Worm (Caenorhabditis elegans) whole organism, young adult: ENCODE data around the gene fbxa-11.

ENCODE experiments used
- F10E7.11 ChIP-seq: sonication (generic microtip); optimal IDR thresholded peaks from 2 replicates; lab custom pipeline; 2017; ENCODE audit warnings: mild to moderate bottlenecking, missing genetic modification characterization, moderate library complexity, missing compliant biosample characterization
- F23B12.7 ChIP-seq: sonication (generic microtip); optimal IDR thresholded peaks from 2 replicates; lab custom pipeline; 2017; ENCODE audit warnings: missing genetic modification characterization, mild to moderate bottlenecking, missing compliant biosample characterization, antibody characterized with exemption, moderate library complexity; ENCODE audit not compliant: insufficient read depth
- F49E8.2 ChIP-seq: sonication (generic microtip); optimal IDR thresholded peaks from 3 replicates; lab custom pipeline; 2017; ENCODE audit warnings: missing genetic modification characterization, mild to moderate bottlenecking, missing compliant biosample characterization, antibody characterized with exemption, moderate library complexity; ENCODE audit not compliant: insufficient read depth
- F55B11.4 ChIP-seq: sonication (generic microtip); optimal IDR thresholded peaks from 2 replicates; lab custom pipeline; 2016; ENCODE audit warnings: missing compliant biosample characterization, missing genetic modification characterization, borderline replicate concordance; ENCODE audit not compliant: insufficient read depth
- T26A5.8 ChIP-seq: sonication (generic microtip); optimal IDR thresholded peaks from 2 replicates; lab custom pipeline; 2016; ENCODE audit warnings: missing genetic modification characterization, missing compliant biosample characterization
- ZK185.1 ChIP-seq: sonication (generic microtip); optimal IDR thresholded peaks from 2 replicates; lab custom pipeline; 2016; ENCODE audit warnings: mild to moderate bottlenecking, missing genetic modification characterization, missing compliant biosample characterization; ENCODE audit not compliant: poor library complexity, severe bottlenecking
- akir-1 ChIP-seq: fragments of 200-800 bp; sonication (Bioruptor generic); optimal IDR thresholded peaks from 2 replicates; lab custom pipeline; 2018; ENCODE audit warnings: mild to moderate bottlenecking, missing genetic modification characterization, moderate library complexity, missing compliant biosample characterization
- attf-3 ChIP-seq: fragments of 200-800 bp; sonication (Bioruptor generic); conservative IDR thresholded peaks from 2 replicates; pipeline ENCODE4 v1.3.6; 2022; ENCODE audit warnings: missing genetic modification reagents, missing genetic modification characterization, missing compliant biosample characterization
- attf-6 ChIP-seq: fragments of 200-800 bp; sonication (Bioruptor generic); IDR thresholded peaks from 2 replicates; pipeline ENCODE4 v1.3.6; 2022; ENCODE audit warnings: missing genetic modification reagents, missing genetic modification characterization, missing compliant biosample characterization
- ccch-3 ChIP-seq: fragments of 200-800 bp; sonication (Bioruptor generic); optimal IDR thresholded peaks from 2 replicates; lab custom pipeline; 2018; ENCODE audit warnings: mild to moderate bottlenecking, missing genetic modification characterization, missing compliant biosample characterization
- ceh-100 ChIP-seq: fragments of 200-800 bp; sonication (Bioruptor generic); IDR thresholded peaks from 2 replicates; pipeline ENCODE4 v1.3.6; 2022; ENCODE audit warnings: missing genetic modification reagents, missing genetic modification characterization, missing compliant biosample characterization
- dox-1 ChIP-seq: fragments of 200-800 bp; sonication (Bioruptor generic); IDR thresholded peaks from 2 replicates; pipeline ENCODE4 v1.3.6; 2022; ENCODE audit warnings: missing genetic modification reagents, missing genetic modification characterization, missing compliant biosample characterization
- dpff-1 ChIP-seq: sonication (generic microtip); optimal IDR thresholded peaks from 2 replicates; lab custom pipeline; 2017; ENCODE audit warnings: mild to moderate bottlenecking, missing genetic modification characterization, missing compliant biosample characterization
- efl-1 ChIP-seq: fragments of 150-350 bp; optimal IDR thresholded peaks from 2 replicates; lab custom pipeline; 2014; ENCODE audit warnings: missing biosample characterization, missing genetic modification reagents, missing genetic modification characterization
- egl-44 ChIP-seq: fragments of 200-800 bp; sonication (Bioruptor generic); IDR thresholded peaks from 2 replicates; pipeline ENCODE4 v1.3.6; 2022; ENCODE audit warnings: missing genetic modification reagents, missing genetic modification characterization, missing compliant biosample characterization
- fkh-3 ChIP-seq: sonication (generic microtip); optimal IDR thresholded peaks from 2 replicates; lab custom pipeline; 2016; ENCODE audit warnings: mild to moderate bottlenecking, missing genetic modification characterization, missing compliant biosample characterization
- hmg-1.2 ChIP-seq: fragments of 200-800 bp; sonication (Bioruptor generic); IDR thresholded peaks from 2 replicates; pipeline ENCODE4 v1.3.6; 2022; ENCODE audit warnings: missing genetic modification reagents, missing genetic modification characterization, missing compliant biosample characterization
- hmg-20 ChIP-seq: fragments of 200-800 bp; sonication (Bioruptor generic); IDR thresholded peaks from 2 replicates; pipeline ENCODE4 v1.3.6; 2022; ENCODE audit warnings: missing genetic modification reagents, missing genetic modification characterization, missing compliant biosample characterization
- hrde-1 ChIP-seq: sonication (generic microtip); optimal IDR thresholded peaks from 2 replicates; lab custom pipeline; 2016; ENCODE audit warnings: missing genetic modification characterization, mild to moderate bottlenecking, missing compliant biosample characterization, moderate library complexity, missing genotype, missing genetic modification reagents, borderline replicate concordance
- let-526 ChIP-seq: fragments of 200-800 bp; sonication (Bioruptor generic); IDR thresholded peaks from 2 replicates; pipeline ENCODE4 v1.3.6; 2022; ENCODE audit warnings: missing genetic modification reagents, missing genetic modification characterization, missing compliant biosample characterization
- lin-54 ChIP-seq: fragments of 200-800 bp; sonication (Bioruptor generic); optimal IDR thresholded peaks from 2 replicates; lab custom pipeline; 2018; ENCODE audit warnings: mild to moderate bottlenecking, missing genetic modification characterization, missing compliant biosample characterization
- lir-1 ChIP-seq: fragments of 200-800 bp; sonication (Bioruptor generic); conservative IDR thresholded peaks from 2 replicates; pipeline ENCODE4 v1.3.6; 2022; ENCODE audit warnings: missing genetic modification reagents, missing genetic modification characterization, missing compliant biosample characterization
- madf-8 ChIP-seq: fragments of 200-800 bp; sonication (Bioruptor generic); conservative IDR thresholded peaks from 2 replicates; pipeline ENCODE4 v1.3.6; 2022; ENCODE audit warnings: missing genetic modification reagents, missing genetic modification characterization, missing compliant biosample characterization
- mel-28 ChIP-seq: sonication (generic microtip); optimal IDR thresholded peaks from 2 replicates; lab custom pipeline; 2016; ENCODE audit warnings: borderline replicate concordance, mild to moderate bottlenecking, missing genetic modification characterization, missing compliant biosample characterization
- nhr-179 ChIP-seq: sonication (generic microtip); optimal IDR thresholded peaks from 2 replicates; lab custom pipeline; 2016; ENCODE audit warnings: mild to moderate bottlenecking, missing genetic modification characterization, missing compliant biosample characterization
- nhr-80 ChIP-seq: sonication (generic microtip); optimal IDR thresholded peaks from 2 replicates; lab custom pipeline; 2016; ENCODE audit warnings: missing genetic modification characterization, missing compliant biosample characterization
- pbrm-1 ChIP-seq: fragments of 200-800 bp; sonication (Bioruptor generic); IDR thresholded peaks from 2 replicates; pipeline ENCODE4 v1.3.6; 2022; ENCODE audit warnings: missing genetic modification reagents, missing genetic modification characterization, missing compliant biosample characterization
- sea-2 ChIP-seq: fragments of 200-800 bp; sonication (Bioruptor generic); IDR thresholded peaks from 2 replicates; pipeline ENCODE4 v1.3.6; 2022; ENCODE audit warnings: missing genetic modification characterization, missing compliant biosample characterization
- snpc-1.1 ChIP-seq: sonication (generic microtip); optimal IDR thresholded peaks from 2 replicates; lab custom pipeline; 2017; ENCODE audit warnings: missing genetic modification characterization, mild to moderate bottlenecking, missing compliant biosample characterization, antibody characterized with exemption, moderate library complexity, missing genotype, missing genetic modification reagents; ENCODE audit not compliant: insufficient read depth
- snpc-1.3 ChIP-seq: sonication (generic microtip); optimal IDR thresholded peaks from 2 replicates; lab custom pipeline; 2017; ENCODE audit warnings: missing genetic modification characterization, mild to moderate bottlenecking, missing compliant biosample characterization, antibody characterized with exemption, moderate library complexity, missing genotype, missing genetic modification reagents; ENCODE audit not compliant: insufficient read depth
- snpc-4 ChIP-seq, 5 experiments: fragments of 150-350 bp in 1 of 5; sonication (generic microtip) in 4 of 5; optimal IDR thresholded peaks; 2 replicates each; lab custom pipeline; 2014 to 2018; ENCODE audit warnings: missing genetic modification characterization in 5 of 5, missing biosample characterization in 3 of 5, antibody characterized with exemption in 2 of 5, mild to moderate bottlenecking in 2 of 5, missing compliant biosample characterization in 2 of 5, missing genotype in 2 of 5, moderate library complexity in 2 of 5, missing genetic modification reagents in 1 of 5
- somi-1 ChIP-seq: fragments of 200-800 bp; sonication (Bioruptor generic); optimal IDR thresholded peaks from 2 replicates; lab custom pipeline; 2018; ENCODE audit warnings: mild to moderate bottlenecking, missing genetic modification characterization, missing compliant biosample characterization
- unc-130 ChIP-seq: sonication (generic microtip); optimal IDR thresholded peaks from 2 replicates; lab custom pipeline; 2016; ENCODE audit warnings: missing genetic modification reagents, missing genetic modification characterization, missing compliant biosample characterization
- xnd-1 ChIP-seq: sonication (generic microtip); optimal IDR thresholded peaks from 2 replicates; lab custom pipeline; 2016; ENCODE audit warnings: missing genotype, missing genetic modification reagents, missing genetic modification characterization, missing compliant biosample characterization
- ztf-22 ChIP-seq: fragments of 200-800 bp; sonication (Bioruptor generic); optimal IDR thresholded peaks from 2 replicates; lab custom pipeline; 2018; ENCODE audit warnings: mild to moderate bottlenecking, missing genetic modification characterization, moderate library complexity, missing compliant biosample characterization
- ztf-28 ChIP-seq: fragments of 200-800 bp; sonication (Bioruptor generic); IDR thresholded peaks from 2 replicates; pipeline ENCODE4 v1.3.6; 2022; ENCODE audit warnings: missing genetic modification reagents, missing genetic modification characterization, missing compliant biosample characterization

fbxa-11 gene

DNA sequence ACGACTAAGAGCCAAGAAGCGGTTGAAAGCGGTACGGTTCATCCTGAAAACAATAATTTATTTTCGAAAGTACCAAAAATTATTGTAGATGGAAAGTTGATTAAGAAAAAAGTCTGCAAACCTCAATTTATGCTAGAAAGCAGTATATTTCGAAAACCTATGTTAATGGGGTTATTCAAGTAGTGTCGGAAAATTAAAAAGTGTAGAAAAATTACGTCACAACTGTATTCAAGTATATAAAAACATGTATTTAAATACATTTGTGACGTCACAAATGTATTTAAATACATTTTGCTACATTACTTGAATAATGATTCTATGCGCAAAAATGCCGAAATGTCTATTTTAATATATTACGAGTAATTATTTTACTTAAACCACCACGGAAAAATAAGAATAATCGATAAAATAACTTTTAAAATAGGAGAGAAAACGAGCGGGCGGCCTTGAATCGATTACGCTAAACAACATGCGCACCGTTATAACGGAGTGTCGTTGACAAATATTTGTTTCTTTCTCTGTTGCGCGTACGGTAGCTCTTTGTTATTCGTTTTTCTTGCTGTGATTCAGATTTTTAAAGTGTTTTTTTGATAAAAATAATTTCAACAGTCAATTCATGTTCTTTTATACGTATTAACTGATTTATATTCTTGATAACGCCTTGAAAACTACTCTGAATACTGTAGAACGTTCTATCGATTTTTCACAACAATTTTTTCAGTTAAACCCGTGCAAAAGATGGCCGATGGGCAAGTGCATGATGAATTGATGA lies 39.9 kb upstream of the fbxa-11 start, which contains the start of the genes F23H11.5 and bra-2:
TSS of gene F23H11.5 (minus strand) at position 51 of the 772 bp plus-strand sequence.
TSS of gene bra-2 (plus strand) at position 722 of the 772 bp plus-strand sequence.
- no peak for TF ChIP-seq xnd-1 (tag; lab: Kevin White, UChicago)
- TF ChIP-seq attf-3 = peak; percentile 92
- TF ChIP-seq ccch-3 (GFP tag; lab: Kevin White, UChicago) = no peak
- TF ChIP-seq F23B12.7 (tag; lab: Kevin White, UChicago) = peak; percentile 4

DNA sequence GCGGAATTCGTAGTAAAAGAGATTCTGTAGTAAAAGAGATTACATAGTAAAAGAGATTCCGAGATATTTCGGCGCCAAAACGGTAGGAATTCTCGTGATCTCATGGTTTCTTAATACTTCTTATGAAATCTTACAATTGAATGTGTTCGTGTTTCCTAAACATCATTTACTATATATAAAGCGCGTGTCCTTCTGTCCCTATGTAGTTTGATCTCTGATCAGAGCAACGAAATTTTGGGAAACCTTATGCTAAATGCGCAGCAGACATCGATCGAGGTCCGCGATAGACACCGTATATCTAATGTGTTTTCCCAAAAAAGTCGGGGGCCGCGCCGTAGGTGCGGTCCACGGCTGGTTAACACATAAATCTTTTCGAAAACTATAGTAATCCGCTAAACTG lies 37.9 kb upstream of the fbxa-11 start:
- TF ChIP-seq pbrm-1 (GFP tag; lab: Robert Waterston, UW) (0 out of 2 replicates have a peak, but pooled peaks have one; percentile 19), snpc-4 (GFP tag; optimal IDR thresholded peaks at IDR 0.05; lab: Kevin White, UChicago) (peak; percentile 30), snpc-4 (tag; optimal IDR thresholded peaks at IDR 0.05; lab: Kevin White, UChicago) (peak in 1 of 4 experiments; percentile 90), hmg-1.2 (GFP tag; lab: Robert Waterston, UW) (peak; percentile 31; the same call in 1 of the 2 replicates), attf-6 (GFP tag; lab: Robert Waterston, UW) (peak; percentile 65; the same call in 1 of the 2 replicates), snpc-1.1 (tag; lab: Kevin White, UChicago) (peak; percentile 64)

DNA sequence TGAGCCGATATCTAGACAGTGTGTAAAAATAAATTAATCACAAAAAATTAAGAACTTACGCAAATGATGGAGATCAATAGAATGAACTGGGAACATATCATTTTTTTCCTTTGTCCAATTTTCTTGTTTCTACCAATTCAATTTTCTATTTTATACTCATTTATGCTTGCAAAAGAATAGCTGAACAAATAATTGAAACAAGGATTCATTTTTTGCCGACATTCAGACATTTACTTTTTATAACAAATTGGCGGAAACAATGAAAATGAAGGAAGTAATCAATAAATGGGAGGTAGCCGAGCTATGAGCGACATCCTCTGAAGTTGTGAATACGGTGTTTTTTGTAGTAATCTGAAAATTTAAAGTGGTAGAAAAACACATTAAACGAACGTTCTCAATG lies 33.8 kb upstream of the fbxa-11 start, which contains the start of gene idpp-13:
TSS of gene idpp-13 (minus strand) at position 101 of the 400 bp plus-strand sequence.
- TF ChIP-seq hmg-20 (GFP tag; lab: Robert Waterston, UW) (no peak), let-526 (GFP tag; lab: Robert Waterston, UW) (no peak), ztf-28 (GFP tag; lab: Robert Waterston, UW) (no peak), somi-1 (no peak), nhr-80 (no peak), egl-44 (GFP tag; lab: Robert Waterston, UW) (no peak), F55B11.4 (no peak), madf-8 (GFP tag; lab: Robert Waterston, UW) (no peak), ztf-22 (no peak), lir-1 (GFP tag; lab: Robert Waterston, UW) (no peak), dox-1 (GFP tag; lab: Robert Waterston, UW) (no peak), ceh-100 (GFP tag; lab: Robert Waterston, UW) (no peak), T26A5.8 (no peak), ZK185.1 (no peak), unc-130 (GFP tag; lab: Kevin White, UChicago) (no peak), nhr-179 (tag; lab: Kevin White, UChicago) (no peak), hmg-1.2 (GFP tag; lab: Robert Waterston, UW) (no peak), dpff-1 (tag; lab: Kevin White, UChicago) (no peak)

DNA sequence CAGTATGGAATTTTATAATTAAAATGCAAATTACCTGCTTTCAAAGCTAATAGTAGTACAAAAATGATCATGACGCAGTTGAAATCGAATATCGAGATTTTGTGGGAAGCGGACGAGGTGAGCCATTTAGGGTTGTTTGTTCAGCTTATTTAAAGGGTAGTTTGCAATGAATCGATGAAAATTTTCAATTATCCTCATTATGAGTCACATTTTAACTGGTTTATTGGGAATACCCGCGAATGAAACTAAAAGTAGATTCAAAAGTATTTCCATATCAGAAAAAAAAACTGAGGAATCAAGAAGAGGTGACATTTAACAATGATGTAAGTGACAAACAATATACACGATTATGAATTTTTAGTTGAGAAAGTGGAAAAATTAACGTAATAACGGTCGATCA lies 31.3 kb upstream of the fbxa-11 start, which contains the start of gene F23H11.7:
TSS of gene F23H11.7 (minus strand) at position 101 of the 400 bp plus-strand sequence.
- TF ChIP-seq F49E8.2 (tag; lab: Kevin White, UChicago) (no peak), F23B12.7 (tag; lab: Kevin White, UChicago) (no peak), snpc-1.3 (tag; lab: Kevin White, UChicago) (no peak), sea-2 (GFP tag; lab: Robert Waterston, UW) (no peak), F10E7.11 (tag; lab: Kevin White, UChicago) (no peak), ztf-22 (no peak), mel-28 (no peak), efl-1 (GFP tag; lab: Kevin White, UChicago) (no peak), fkh-3 (tag; lab: Kevin White, UChicago) (no peak), akir-1 (GFP tag; lab: Kevin White, UChicago) (no peak), hrde-1 (tag; lab: Kevin White, UChicago) (no peak), ztf-28 (GFP tag; lab: Robert Waterston, UW) (no peak), lin-54 (no peak), pbrm-1 (GFP tag; lab: Robert Waterston, UW) (no peak)
